Fruit fly (Drosophila melanogaster): ENCODE measurements around the gene CG31917.

CG31917 gene

dm6 chr2L:5000287-5000871 lies 10.3 kb downstream of the CG31917 start (continued):
- TF ChIP-seq mirr (GFP tag; optimal IDR thresholded peaks at IDR 0.05) (peak; percentile 31), Hand (GFP tag; optimal IDR thresholded peaks at IDR 0.05) (peak; percentile 74), CG3281 (GFP tag; optimal IDR thresholded peaks at IDR 0.05) (peak; percentile 88), bsh (GFP tag; optimal IDR thresholded peaks at IDR 0.05) (peak; percentile 75 to 83), CG15011 (GFP tag; optimal IDR thresholded peaks at IDR 0.05) (peak; percentile 81), Myb (GFP tag; optimal IDR thresholded peaks at IDR 0.05) (peak; percentile 54), Dp (GFP tag; optimal IDR thresholded peaks at IDR 0.05) (no peak), wor (GFP tag; IDR thresholded peaks at IDR 0.05) (peak; percentile 56), vvl (GFP tag; IDR thresholded peaks at IDR 0.05) (peak; percentile 88), Ets97D (GFP tag; optimal IDR thresholded peaks at IDR 0.05) (peak; percentile 16), ash1 (GFP tag; optimal IDR thresholded peaks at IDR 0.05) (no peak), abd-A (tag; optimal IDR thresholded peaks at IDR 0.05) (peak; percentile 9), CG12071 (GFP tag; optimal IDR thresholded peaks at IDR 0.05) (peak; percentile 59), knrl (GFP tag; IDR thresholded peaks at IDR 0.05; ENCODE audit: partially characterized antibody) (no peak), E2f2 (GFP tag; IDR thresholded peaks at IDR 0.05) (peak; percentile 63), CG17802 (tag; optimal IDR thresholded peaks at IDR 0.05) (peak; percentile 33), psq (GFP tag; optimal IDR thresholded peaks at IDR 0.05) (peak; percentile 60), cwo (GFP tag; optimal IDR thresholded peaks at IDR 0.05) (peak; percentile 74), br (optimal IDR thresholded peaks at IDR 0.05) (no peak), hkb (optimal IDR thresholded peaks at IDR 0.05) (no peak), hkb (GFP tag; IDR thresholded peaks at IDR 0.05) (peak; percentile 85), CG32772 (GFP tag; IDR thresholded peaks at IDR 0.05) (peak; percentile 70), CG14860 (GFP tag; IDR thresholded peaks at IDR 0.05; ENCODE audit: partially characterized antibody) (no peak), sna (GFP tag; IDR thresholded peaks at IDR 0.05; ENCODE audit: partially characterized antibody) (no peak), CG14050 (GFP tag; IDR thresholded peaks at IDR 0.05) (peak; percentile 56), shn (GFP tag; optimal IDR thresholded peaks at IDR 0.05) (peak; percentile 31), phol (tag; optimal IDR thresholded peaks at IDR 0.05) (peak; percentile 84), YL-1 (GFP tag; optimal IDR thresholded peaks at IDR 0.05) (peak; percentile 51), eve (GFP tag; optimal IDR thresholded peaks at IDR 0.05) (peak in 1 of 2 experiments; percentile 85), CG31365 (tag; optimal IDR thresholded peaks at IDR 0.05) (peak; percentile 32), CG30431 (GFP tag; optimal IDR thresholded peaks at IDR 0.05) (peak; percentile 86), NFAT (GFP tag; IDR thresholded peaks at IDR 0.05) (peak; percentile 70), CG2889 (GFP tag; IDR thresholded peaks at IDR 0.05) (peak; percentile 68; the same call in 2 of the 3 replicates), CG33557 (GFP tag; optimal IDR thresholded peaks at IDR 0.05) (peak; percentile 96), ranshi (GFP tag; IDR thresholded peaks at IDR 0.05) (peak; percentile 72; the same call in 1 of the 2 replicates), nerfin-2 (GFP tag; IDR thresholded peaks at IDR 0.05; ENCODE audit: partially characterized antibody) (no peak), Scr (GFP tag; IDR thresholded peaks at IDR 0.05; ENCODE audit: partially characterized antibody) (no peak), CG12659 (GFP tag; optimal IDR thresholded peaks at IDR 0.05) (peak; percentile 85), tio (GFP tag; optimal IDR thresholded peaks at IDR 0.05) (peak; percentile 85), CG12155 (GFP tag; optimal IDR thresholded peaks at IDR 0.05) (peak; percentile 75), CG10565 (GFP tag; optimal IDR thresholded peaks at IDR 0.05) (no peak), CG3726 (GFP tag; IDR thresholded peaks at IDR 0.05) (peak; percentile 16; the same call in 1 of the 3 replicates), org-1 (GFP tag; optimal IDR thresholded peaks at IDR 0.05) (peak; percentile 78), Sry-δ (GFP tag; optimal IDR thresholded peaks at IDR 0.05) (peak; percentile 20), CG31441 (GFP tag; IDR thresholded peaks at IDR 0.05) (peak; percentile 87), salm (tag; optimal IDR thresholded peaks at IDR 0.05) (peak; percentile 63), slou (GFP tag; optimal IDR thresholded peaks at IDR 0.05) (peak; percentile 44), Asciz (GFP tag; optimal IDR thresholded peaks at IDR 0.05) (peak; percentile 59), kni (GFP tag; optimal IDR thresholded peaks at IDR 0.05) (peak; percentile 78), Sox102F (GFP tag; optimal IDR thresholded peaks at IDR 0.05) (peak; percentile 77)

Measured in whole organism, embryonic.